Fruit fly (Drosophila melanogaster) Kc167 (cell line): ENCODE measurements around the gene Rab9.

ENCODE experiments used
- Myc ChIP-seq: fragments of >200 bp; optimal IDR thresholded peaks from 2 replicates; lab custom pipeline; 2017; ENCODE audit warnings: missing external identifiers
- Sin3A ChIP-seq: fragments of >200 bp; optimal IDR thresholded peaks from 2 replicates; lab custom pipeline; 2018; ENCODE audit warnings: missing external identifiers
- h ChIP-seq: fragments of >200 bp; optimal IDR thresholded peaks from 3 replicates; lab custom pipeline; 2018; ENCODE audit warnings: missing external identifiers
- psq ChIP-seq: fragments of >200 bp; optimal IDR thresholded peaks from 2 replicates; lab custom pipeline; 2017; ENCODE audit warnings: missing external identifiers
- ttk ChIP-seq: sonication (Bioruptor generic); optimal IDR thresholded peaks from 2 replicates; lab custom pipeline; 2017; ENCODE audit warnings: missing external identifiers

- no peak for TF ChIP-seq h
- TF ChIP-seq Sin3A (lab: Kevin White, UChicago) = no peak
- no peak for TF ChIP-seq Myc (lab: Kevin White, UChicago)
- no peak for TF ChIP-seq psq (lab: Kevin White, UChicago)
- no peak for TF ChIP-seq ttk (lab: Kevin White, UChicago)
These were observed 47.0 kb downstream of the Rab9 start for dm6 chr2L:19479249-19479984.
